Fruit fly (Drosophila melanogaster) whole organism, adult: ENCODE data around the gene CG12945.
A peak's percentile ranks its signal among the peaks of the same experiment; 100 is the strongest.

Experiments
- CG33017 ChIP-seq: fragments of 200-800 bp; sonication (Bioruptor generic); optimal IDR thresholded peaks from 2 replicates; lab custom pipeline; 2018; ENCODE audit warnings: missing biosample characterization, mild to moderate bottlenecking, missing genetic modification characterization, moderate library complexity
- CG7045 ChIP-seq: fragments of 200-800 bp; sonication (Bioruptor generic); optimal IDR thresholded peaks from 2 replicates; lab custom pipeline; 2017; ENCODE audit warnings: missing biosample characterization, mild to moderate bottlenecking, missing genetic modification characterization
- Crg-1 ChIP-seq: fragments of 200-800 bp; sonication (Bioruptor generic); optimal IDR thresholded peaks from 2 replicates; lab custom pipeline; 2016; ENCODE audit warnings: missing biosample characterization, missing genetic modification characterization
- kay ChIP-seq: fragments of 200-800 bp; sonication (Bioruptor generic); peaks from one replicate; lab custom pipeline; 2016; ENCODE audit warnings: missing biosample characterization, missing genetic modification characterization, borderline replicate concordance
- toe ChIP-seq: fragments of 200-800 bp; sonication (Bioruptor generic); optimal IDR thresholded peaks from 2 replicates; lab custom pipeline; 2016; ENCODE audit warnings: missing biosample characterization, missing genetic modification characterization

DNA sequence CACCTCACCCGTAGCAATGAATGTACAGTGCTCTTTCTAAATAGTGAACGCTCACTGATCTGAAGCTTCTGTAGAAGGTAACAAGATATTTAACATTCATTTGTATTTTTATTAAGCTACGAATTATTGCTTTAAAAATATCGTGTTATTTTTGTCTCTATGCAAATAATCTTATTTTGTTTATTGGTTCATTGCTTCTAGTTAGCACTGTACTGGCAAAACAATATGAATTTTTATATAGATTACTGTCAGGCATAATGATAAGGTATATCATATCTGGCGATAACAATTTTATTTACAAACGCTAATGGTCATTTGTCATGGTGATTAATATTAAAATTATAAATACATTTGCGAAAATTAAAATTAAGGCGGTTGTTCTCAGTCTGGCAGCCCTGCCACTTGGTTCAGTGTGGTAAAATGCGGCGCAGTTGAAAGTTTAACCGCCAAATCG is 19.5 kb downstream of the CG12945 start, which contains the start of gene CG9471:
- TF ChIP-seq CG33017 (tag; lab: Kevin White, UChicago), result peak; percentile 98
- TF ChIP-seq toe (GFP tag; lab: Kevin White, UChicago), result peak; percentile 96
- TF ChIP-seq kay (GFP tag; lab: Kevin White, UChicago), result no peak
- TF ChIP-seq Crg-1 (GFP tag; lab: Kevin White, UChicago), result peak; percentile 88
- peak; percentile 94 for TF ChIP-seq CG7045 (GFP tag; lab: Kevin White, UChicago)
